Fruit fly (Drosophila melanogaster) whole organism, adult: ENCODE results near the gene CG4362.

Experiments used
- CG11617 ChIP-seq: fragments of 200-800 bp; sonication (Bioruptor generic); optimal IDR thresholded peaks from 2 replicates; lab custom pipeline; 2017; ENCODE audit warnings: mild to moderate bottlenecking, missing biosample characterization, missing genetic modification reagents, missing genetic modification characterization
- CG12768 ChIP-seq: fragments of 200-800 bp; sonication (Bioruptor generic); optimal IDR thresholded peaks from 2 replicates; lab custom pipeline; 2017; ENCODE audit warnings: missing biosample characterization, missing genetic modification characterization, mild to moderate bottlenecking, moderate library complexity, missing genetic modification reagents
- CG14711 ChIP-seq: fragments of 200-800 bp; sonication (Bioruptor generic); optimal IDR thresholded peaks from 2 replicates; lab custom pipeline; 2018; ENCODE audit warnings: missing biosample characterization, mild to moderate bottlenecking, missing genetic modification characterization, moderate library complexity
- CG1620 ChIP-seq: fragments of 200-800 bp; sonication (Bioruptor generic); optimal IDR thresholded peaks from 2 replicates; lab custom pipeline; 2016; ENCODE audit warnings: missing biosample characterization, missing genetic modification characterization
- CG33017 ChIP-seq: fragments of 200-800 bp; sonication (Bioruptor generic); optimal IDR thresholded peaks from 2 replicates; lab custom pipeline; 2018; ENCODE audit warnings: missing biosample characterization, mild to moderate bottlenecking, missing genetic modification characterization, moderate library complexity
- CG5204 ChIP-seq: fragments of 200-800 bp; sonication (Bioruptor generic); optimal IDR thresholded peaks from 2 replicates; lab custom pipeline; 2016; ENCODE audit warnings: missing biosample characterization, missing genetic modification characterization
- CG7045 ChIP-seq: fragments of 200-800 bp; sonication (Bioruptor generic); optimal IDR thresholded peaks from 2 replicates; lab custom pipeline; 2017; ENCODE audit warnings: missing biosample characterization, mild to moderate bottlenecking, missing genetic modification characterization
- CG7101 ChIP-seq: fragments of 200-800 bp; sonication (Bioruptor generic); optimal IDR thresholded peaks from 2 replicates; lab custom pipeline; 2018; ENCODE audit warnings: missing biosample characterization, mild to moderate bottlenecking, missing genetic modification characterization, moderate library complexity
- Clk ChIP-seq: fragments of 200-800 bp; sonication (Bioruptor generic); optimal IDR thresholded peaks from 2 replicates; lab custom pipeline; 2017; ENCODE audit warnings: missing biosample characterization, missing genetic modification characterization
- Crg-1 ChIP-seq: fragments of 200-800 bp; sonication (Bioruptor generic); optimal IDR thresholded peaks from 2 replicates; lab custom pipeline; 2016; ENCODE audit warnings: missing biosample characterization, missing genetic modification characterization
- Hr96 ChIP-seq: fragments of 200-800 bp; sonication (Bioruptor generic); optimal IDR thresholded peaks from 2 replicates; lab custom pipeline; 2016; ENCODE audit warnings: missing biosample characterization, missing genetic modification characterization
- Mnt ChIP-seq: fragments of 200-800 bp; sonication (Bioruptor generic); optimal IDR thresholded peaks from 2 replicates; lab custom pipeline; 2016; ENCODE audit warnings: missing biosample characterization, mild to moderate bottlenecking, missing genetic modification characterization
- bab1 ChIP-seq: fragments of 200-800 bp; sonication (Bioruptor generic); optimal IDR thresholded peaks from 3 replicates; lab custom pipeline; 2019; ENCODE audit warnings: missing biosample characterization, mild to moderate bottlenecking, missing genetic modification characterization, moderate library complexity
- cic ChIP-seq: fragments of 200-800 bp; sonication (Bioruptor generic); optimal IDR thresholded peaks from 2 replicates; lab custom pipeline; 2017; ENCODE audit warnings: missing biosample characterization, mild to moderate bottlenecking, missing genetic modification characterization, moderate library complexity
- cnc ChIP-seq, 2 experiments: fragments of >200 bp; optimal IDR thresholded peaks; 2 replicates each; lab custom pipeline; 2017
- kay ChIP-seq: fragments of 200-800 bp; sonication (Bioruptor generic); peaks from one replicate; lab custom pipeline; 2016; ENCODE audit warnings: missing biosample characterization, missing genetic modification characterization, borderline replicate concordance
- ovo ChIP-seq: fragments of 200-800 bp; sonication (Bioruptor generic); optimal IDR thresholded peaks from 2 replicates; lab custom pipeline; 2016; ENCODE audit warnings: missing biosample characterization, missing genetic modification characterization
- pad ChIP-seq: fragments of 200-800 bp; sonication (Bioruptor generic); optimal IDR thresholded peaks from 3 replicates; lab custom pipeline; 2017; ENCODE audit warnings: missing biosample characterization, missing genetic modification characterization, mild to moderate bottlenecking, moderate library complexity, missing genetic modification reagents
- tj ChIP-seq: fragments of 200-800 bp; sonication (Bioruptor generic); optimal IDR thresholded peaks from 3 replicates; lab custom pipeline; 2017; ENCODE audit warnings: missing biosample characterization, mild to moderate bottlenecking, missing genetic modification characterization, moderate library complexity
- toe ChIP-seq: fragments of 200-800 bp; sonication (Bioruptor generic); optimal IDR thresholded peaks from 2 replicates; lab custom pipeline; 2016; ENCODE audit warnings: missing biosample characterization, missing genetic modification characterization

CG4362 gene

dm6 chr3R:20276760-20277159 lies 30.6 kb downstream of the CG4362 start:
- TF ChIP-seq CG1620 (GFP tag; lab: Kevin White, UChicago) (no peak), cnc (optimal IDR thresholded peaks at IDR 0.05; lab: Kevin White, UChicago) (no peak), Crg-1 (no peak), CG14711 (no peak), CG12768 (GFP tag; lab: Kevin White, UChicago) (no peak), CG11617 (GFP tag; lab: Kevin White, UChicago) (no peak), Hr96 (no peak)

dm6 chr3R:20276012-20276411 lies 31.3 kb downstream of the CG4362 start:
- TF ChIP-seq CG7045 (GFP tag; lab: Kevin White, UChicago) = no peak
- TF ChIP-seq CG7101 = no peak
- no peak for TF ChIP-seq Clk (GFP tag; lab: Kevin White, UChicago)
- TF ChIP-seq cnc (optimal IDR thresholded peaks at IDR 0.05; lab: Kevin White, UChicago) = no peak
- TF ChIP-seq CG33017 (tag; lab: Kevin White, UChicago) = no peak
- no peak for TF ChIP-seq Crg-1
- no peak for TF ChIP-seq CG11617 (GFP tag; lab: Kevin White, UChicago)
- no peak for TF ChIP-seq ovo (GFP tag; lab: Kevin White, UChicago)
- no peak for TF ChIP-seq kay

- TF ChIP-seq Mnt (GFP tag; lab: Kevin White, UChicago) (peak; percentile 28), pad (GFP tag; lab: Kevin White, UChicago) (no peak), ovo (GFP tag; lab: Kevin White, UChicago) (no peak), kay (peak; percentile 61), CG7045 (GFP tag; lab: Kevin White, UChicago) (no peak), bab1 (peak; percentile 41), cic (peak; percentile 95), CG12768 (GFP tag; lab: Kevin White, UChicago) (peak; percentile 29), tj (GFP tag; lab: Kevin White, UChicago) (peak; percentile 99), CG5204 (GFP tag; lab: Kevin White, UChicago) (no peak)
Observed at dm6 chr3R:20274521-20275294, 32.6 kb downstream of the CG4362 start.

dm6 chr3R:20273568-20273967 lies 33.8 kb downstream of the CG4362 start:
- no peak for TF ChIP-seq CG1620 (GFP tag; lab: Kevin White, UChicago)
- no peak for TF ChIP-seq CG11617 (GFP tag; lab: Kevin White, UChicago)
- no peak for TF ChIP-seq cnc (optimal IDR thresholded peaks at IDR 0.05; lab: Kevin White, UChicago)
- no peak for TF ChIP-seq CG33017 (tag; lab: Kevin White, UChicago)
- no peak for TF ChIP-seq Clk (GFP tag; lab: Kevin White, UChicago)
- TF ChIP-seq bab1 = no peak
- no peak for TF ChIP-seq CG12768 (GFP tag; lab: Kevin White, UChicago)
- no peak for TF ChIP-seq Crg-1
- no peak for TF ChIP-seq tj (GFP tag; lab: Kevin White, UChicago)
- no peak for TF ChIP-seq CG5204 (GFP tag; lab: Kevin White, UChicago)
- no peak for TF ChIP-seq CG7101
- TF ChIP-seq toe (GFP tag; lab: Kevin White, UChicago) = no peak

dm6 chr3R:20265969-20266368 lies 41.4 kb downstream of the CG4362 start:
- TF ChIP-seq cic = peak; percentile 66
- no peak for TF ChIP-seq CG5204 (GFP tag; lab: Kevin White, UChicago)
- TF ChIP-seq kay = peak; percentile 23
- TF ChIP-seq pad (GFP tag; lab: Kevin White, UChicago) = no peak
- no peak for TF ChIP-seq CG1620 (GFP tag; lab: Kevin White, UChicago)
- TF ChIP-seq CG11617 (GFP tag; lab: Kevin White, UChicago) = no peak
- no peak for TF ChIP-seq CG33017 (tag; lab: Kevin White, UChicago)

- TF ChIP-seq Hr96 = no peak
- TF ChIP-seq CG33017 (tag; lab: Kevin White, UChicago) = no peak
- TF ChIP-seq tj (GFP tag; lab: Kevin White, UChicago) = no peak
- TF ChIP-seq CG14711 = no peak
- TF ChIP-seq Clk (GFP tag; lab: Kevin White, UChicago) = no peak
- TF ChIP-seq ovo (GFP tag; lab: Kevin White, UChicago) = no peak
- no peak for TF ChIP-seq CG12768 (GFP tag; lab: Kevin White, UChicago)
Observed at dm6 chr3R:20265239-20265846, 42.0 kb downstream of the CG4362 start.

- TF ChIP-seq kay = peak; percentile 87
- TF ChIP-seq Mnt (GFP tag; lab: Kevin White, UChicago) = no peak
- peak; percentile 90 for TF ChIP-seq cic
- no peak for TF ChIP-seq ovo (GFP tag; lab: Kevin White, UChicago)
- no peak for TF ChIP-seq Crg-1
Observed at dm6 chr3R:20264770-20265169, 42.6 kb downstream of the CG4362 start.
